Fruit fly (Drosophila melanogaster): ENCODE measurements around the gene IKKepsilon.

The IKKepsilon gene

dm6 chr2L:20688722-20689121, 12.9 kb downstream of the IKKepsilon start:
- TF ChIP-seq rn (GFP tag; IDR thresholded peaks at IDR 0.05): no peak
- TF ChIP-seq CG13204 (GFP tag; optimal IDR thresholded peaks at IDR 0.05): no peak
- no peak for TF ChIP-seq CG8301 (tag; optimal IDR thresholded peaks at IDR 0.05)
- TF ChIP-seq Pif1A (GFP tag; optimal IDR thresholded peaks at IDR 0.05): no peak
- TF ChIP-seq CG4496 (GFP tag; IDR thresholded peaks at IDR 0.05): no peak
- no peak for TF ChIP-seq CG34367 (tag; optimal IDR thresholded peaks at IDR 0.05)
- no peak for TF ChIP-seq CG10348 (GFP tag; IDR thresholded peaks at IDR 0.05)
- TF ChIP-seq D1 (tag; optimal IDR thresholded peaks at IDR 0.05): no peak
- no peak for TF ChIP-seq CG15710 (tag; optimal IDR thresholded peaks at IDR 0.05)
- TF ChIP-seq EcR (GFP tag; optimal IDR thresholded peaks at IDR 0.05): no peak
- no peak for TF ChIP-seq CG8159 (tag; optimal IDR thresholded peaks at IDR 0.05)
- TF ChIP-seq Ets98B (GFP tag; IDR thresholded peaks at IDR 0.05): no peak

- TF ChIP-seq EcR (GFP tag; optimal IDR thresholded peaks at IDR 0.05): no peak
- TF ChIP-seq CG10348 (GFP tag; IDR thresholded peaks at IDR 0.05): no peak
- TF ChIP-seq CG4496 (GFP tag; IDR thresholded peaks at IDR 0.05): 0 out of 3 replicates have a peak, but pooled peaks have one; percentile 18
- TF ChIP-seq CG14655 (GFP tag; optimal IDR thresholded peaks at IDR 0.05): no peak
- TF ChIP-seq D1 (tag; optimal IDR thresholded peaks at IDR 0.05): no peak
- TF ChIP-seq Snoo (tag; optimal IDR thresholded peaks at IDR 0.05): no peak
- no peak for TF ChIP-seq Ets98B (GFP tag; IDR thresholded peaks at IDR 0.05)
Measured at dm6 chr2L:20690055-20690454, 14.2 kb downstream of the IKKepsilon start.

dm6 chr2L:20695066-20695465, 19.2 kb downstream of the IKKepsilon start:
- TF ChIP-seq CG17806 (tag; optimal IDR thresholded peaks at IDR 0.05): no peak
- TF ChIP-seq fd96Ca (GFP tag; IDR thresholded peaks at IDR 0.05): peak; percentile 39; the same call in 2 of the 3 replicates
- TF ChIP-seq CG34367 (tag; optimal IDR thresholded peaks at IDR 0.05): peak; percentile 2
- TF ChIP-seq Pif1B (GFP tag; optimal IDR thresholded peaks at IDR 0.05): peak; percentile 35
- peak; percentile 59 for TF ChIP-seq CG14655 (GFP tag; optimal IDR thresholded peaks at IDR 0.05)
- peak; percentile 48 for TF ChIP-seq Pif1A (GFP tag; optimal IDR thresholded peaks at IDR 0.05)
- TF ChIP-seq Ets98B (GFP tag; IDR thresholded peaks at IDR 0.05): peak; percentile 40; the same call in 1 of the 2 replicates
- TF ChIP-seq CG8159 (tag; optimal IDR thresholded peaks at IDR 0.05): no peak
- peak; percentile 36 for TF ChIP-seq CG8301 (tag; optimal IDR thresholded peaks at IDR 0.05)

- TF ChIP-seq CG14655 (GFP tag; optimal IDR thresholded peaks at IDR 0.05): peak; percentile 90
- peak; percentile 54; the same call in 2 of the 3 replicates for TF ChIP-seq fd96Ca (GFP tag; IDR thresholded peaks at IDR 0.05)
- TF ChIP-seq rn (GFP tag; IDR thresholded peaks at IDR 0.05): peak; percentile 23; the same call in 1 of the 2 replicates
- TF ChIP-seq CG4496 (GFP tag; IDR thresholded peaks at IDR 0.05): peak; percentile 57; the same call in 2 of the 3 replicates
- TF ChIP-seq D1 (tag; optimal IDR thresholded peaks at IDR 0.05): peak; percentile 51
- TF ChIP-seq CG12605 (GFP tag; IDR thresholded peaks at IDR 0.05): peak; percentile 43; the same call in 1 of the 2 replicates
- peak; percentile 90 for TF ChIP-seq CG15710 (tag; optimal IDR thresholded peaks at IDR 0.05)
- peak; percentile 64 for TF ChIP-seq Ets98B (GFP tag; IDR thresholded peaks at IDR 0.05)
- peak; percentile 83 for TF ChIP-seq CG8301 (tag; optimal IDR thresholded peaks at IDR 0.05)
- TF ChIP-seq CG8159 (tag; optimal IDR thresholded peaks at IDR 0.05): peak; percentile 78
- TF ChIP-seq CG32121 (GFP tag; IDR thresholded peaks at IDR 0.05): no peak
- peak; percentile 76 for TF ChIP-seq CG34367 (tag; optimal IDR thresholded peaks at IDR 0.05)
- peak; percentile 61 for TF ChIP-seq Pif1B (GFP tag; optimal IDR thresholded peaks at IDR 0.05)
- TF ChIP-seq Snoo (tag; optimal IDR thresholded peaks at IDR 0.05): peak; percentile 85
- TF ChIP-seq CG13204 (GFP tag; optimal IDR thresholded peaks at IDR 0.05): peak; percentile 56
- TF ChIP-seq EcR (GFP tag; optimal IDR thresholded peaks at IDR 0.05): no peak
- TF ChIP-seq Pif1A (GFP tag; optimal IDR thresholded peaks at IDR 0.05): peak; percentile 57
- TF ChIP-seq CG9948 (tag; optimal IDR thresholded peaks at IDR 0.05): peak; percentile 82
- TF ChIP-seq CG10348 (GFP tag; IDR thresholded peaks at IDR 0.05): no peak
- TF ChIP-seq gl (tag; optimal IDR thresholded peaks at IDR 0.05): no peak
- TF ChIP-seq CG17806 (tag; optimal IDR thresholded peaks at IDR 0.05): peak; percentile 74
Measured at dm6 chr2L:20700534-20701239, 24.8 kb downstream of the IKKepsilon start.

dm6 chr2L:20704511-20705266, 28.8 kb downstream of the IKKepsilon start:
- no peak for TF ChIP-seq Pif1B (GFP tag; optimal IDR thresholded peaks at IDR 0.05)
- TF ChIP-seq CG12605 (GFP tag; IDR thresholded peaks at IDR 0.05): no peak
- no peak for TF ChIP-seq CG4496 (GFP tag; IDR thresholded peaks at IDR 0.05)
- TF ChIP-seq CG10348 (GFP tag; IDR thresholded peaks at IDR 0.05): no peak
- no peak for TF ChIP-seq gl (tag; optimal IDR thresholded peaks at IDR 0.05)
- no peak for TF ChIP-seq CG14655 (GFP tag; optimal IDR thresholded peaks at IDR 0.05)
- TF ChIP-seq fd96Ca (GFP tag; IDR thresholded peaks at IDR 0.05): no peak
- no peak for TF ChIP-seq CG32121 (GFP tag; IDR thresholded peaks at IDR 0.05)
- no peak for TF ChIP-seq D1 (tag; optimal IDR thresholded peaks at IDR 0.05)
- no peak for TF ChIP-seq CG13204 (GFP tag; optimal IDR thresholded peaks at IDR 0.05)
- no peak for TF ChIP-seq CG8301 (tag; optimal IDR thresholded peaks at IDR 0.05)
- TF ChIP-seq CG34367 (tag; optimal IDR thresholded peaks at IDR 0.05): no peak
- TF ChIP-seq Snoo (tag; optimal IDR thresholded peaks at IDR 0.05): no peak
- TF ChIP-seq CG17806 (tag; optimal IDR thresholded peaks at IDR 0.05): no peak
- no peak for TF ChIP-seq CG9948 (tag; optimal IDR thresholded peaks at IDR 0.05)
- no peak for TF ChIP-seq rn (GFP tag; IDR thresholded peaks at IDR 0.05)
